Fruit fly (Drosophila melanogaster): ENCODE data around the gene sgg.

Gene sgg

dm6 chrX:2608470-2609157 is 25.1 kb upstream of the sgg start, which contains the start of gene Smyd3 (continued):
- TF ChIP-seq yki (optimal IDR thresholded peaks at IDR 0.05) (no peak), gfzf (GFP tag; optimal IDR thresholded peaks at IDR 0.05) (peak; percentile 22), CG11456 (GFP tag; IDR thresholded peaks at IDR 0.05) (peak; percentile 88), dan (GFP tag; IDR thresholded peaks at IDR 0.05) (no peak), CG31441 (GFP tag; IDR thresholded peaks at IDR 0.05) (no peak; the same call in 1 of the 2 replicates), CG8089 (GFP tag; optimal IDR thresholded peaks at IDR 0.05) (peak; percentile 32), HmgZ (tag; optimal IDR thresholded peaks at IDR 0.05) (peak; percentile 67), D19A (tag; optimal IDR thresholded peaks at IDR 0.05) (no peak), ham (GFP tag; IDR thresholded peaks at IDR 0.05) (no peak), CG9876 (GFP tag; optimal IDR thresholded peaks at IDR 0.05) (no peak), BEAF-32 (GFP tag; optimal IDR thresholded peaks at IDR 0.05) (peak; percentile 14), CG10274 (GFP tag; optimal IDR thresholded peaks at IDR 0.05) (no peak), CG4730 (GFP tag; IDR thresholded peaks at IDR 0.05) (peak; percentile 78), H15 (GFP tag; IDR thresholded peaks at IDR 0.05) (peak; percentile 76; the same call in 2 of the 3 replicates), CG11085 (GFP tag; IDR thresholded peaks at IDR 0.05) (peak; percentile 63; the same call in 1 of the 2 replicates), run (tag; optimal IDR thresholded peaks at IDR 0.05) (no peak), CG6654 (GFP tag; optimal IDR thresholded peaks at IDR 0.05) (peak; percentile 32), CG7928 (GFP tag; optimal IDR thresholded peaks at IDR 0.05) (no peak), CG12391 (tag; optimal IDR thresholded peaks at IDR 0.05) (peak; percentile 77), CG18262 (tag; optimal IDR thresholded peaks at IDR 0.05) (peak; percentile 66), CG15479 (GFP tag; optimal IDR thresholded peaks at IDR 0.05) (no peak), tio (GFP tag; optimal IDR thresholded peaks at IDR 0.05) (no peak), CG6272 (GFP tag; IDR thresholded peaks at IDR 0.05) (peak; percentile 75), CG10654 (GFP tag; optimal IDR thresholded peaks at IDR 0.05) (peak; percentile 64), tap (tag; optimal IDR thresholded peaks at IDR 0.05) (no peak), Camta (GFP tag; optimal IDR thresholded peaks at IDR 0.05) (peak; percentile 77), CG8944 (GFP tag; optimal IDR thresholded peaks at IDR 0.05) (peak; percentile 67), CG13894 (tag; optimal IDR thresholded peaks at IDR 0.05) (no peak), CG6765 (GFP tag; optimal IDR thresholded peaks at IDR 0.05) (peak; percentile 48), unpg (GFP tag; optimal IDR thresholded peaks at IDR 0.05) (peak; percentile 80), Mad (GFP tag; optimal IDR thresholded peaks at IDR 0.05) (peak; percentile 57), CG10959 (GFP tag; IDR thresholded peaks at IDR 0.05) (peak; percentile 62), twi (tag; optimal IDR thresholded peaks at IDR 0.05) (peak; percentile 28), inv (GFP tag; IDR thresholded peaks at IDR 0.05; ENCODE audit: partially characterized antibody) (no peak), CG32767 (GFP tag; IDR thresholded peaks at IDR 0.05) (peak; percentile 37; the same call in 1 of the 2 replicates), CG9727 (GFP tag; optimal IDR thresholded peaks at IDR 0.05) (peak; percentile 73), jigr1 (GFP tag; IDR thresholded peaks at IDR 0.05) (no peak), CG2120 (GFP tag; optimal IDR thresholded peaks at IDR 0.05) (peak; percentile 90), lab (GFP tag; optimal IDR thresholded peaks at IDR 0.05) (no peak), E2f1 (GFP tag; IDR thresholded peaks at IDR 0.05) (peak; percentile 76), Bgb (GFP tag; IDR thresholded peaks at IDR 0.05; ENCODE audit: partially characterized antibody) (peak; percentile 13; the same call in 1 of the 2 replicates), CG10462 (GFP tag; optimal IDR thresholded peaks at IDR 0.05) (peak; percentile 59), ranshi (GFP tag; IDR thresholded peaks at IDR 0.05) (peak; percentile 79), zf30C (GFP tag; optimal IDR thresholded peaks at IDR 0.05) (no peak), CG1602 (GFP tag; optimal IDR thresholded peaks at IDR 0.05) (peak; percentile 71), CG18599 (GFP tag; optimal IDR thresholded peaks at IDR 0.05) (peak; percentile 84), CG9817 (tag; optimal IDR thresholded peaks at IDR 0.05) (peak; percentile 63), Drgx (GFP tag; IDR thresholded peaks at IDR 0.05) (peak; percentile 86), al (GFP tag; IDR thresholded peaks at IDR 0.05) (peak; percentile 67), ara (GFP tag; IDR thresholded peaks at IDR 0.05) (peak; percentile 82)

Data from whole organism, embryonic.